Worm (Caenorhabditis elegans) whole organism, mixed stage, embryonic: Measurements from ENCODE around the gene W06F12.2.

Source experiments
- M03D4.4 ChIP-seq: sonication (generic microtip); optimal IDR thresholded peaks from 2 replicates; lab custom pipeline; 2017; ENCODE audit warnings: mild to moderate bottlenecking, missing genetic modification characterization, missing compliant biosample characterization
- bed-3 ChIP-seq: fragments of 200-800 bp; sonication (Bioruptor generic); optimal IDR thresholded peaks from 3 replicates; lab custom pipeline; 2018; ENCODE audit warnings: mild to moderate bottlenecking, missing genetic modification characterization, moderate library complexity, missing compliant biosample characterization
- blmp-1 ChIP-seq: fragments of 150-350 bp; optimal IDR thresholded peaks from 2 replicates; lab custom pipeline; 2014; ENCODE audit warnings: missing biosample characterization, missing genetic modification characterization
- ceh-39 ChIP-seq: fragments of 150-350 bp; optimal IDR thresholded peaks from 2 replicates; lab custom pipeline; 2014; ENCODE audit warnings: missing biosample characterization, missing genetic modification characterization
- ceh-43 ChIP-seq: fragments of 200-800 bp; sonication (Bioruptor generic); optimal IDR thresholded peaks from 2 replicates; lab custom pipeline; 2018; ENCODE audit warnings: mild to moderate bottlenecking, missing genetic modification characterization, moderate library complexity, missing compliant biosample characterization
- ceh-83 ChIP-seq: fragments of 200-800 bp; sonication (Bioruptor generic); optimal IDR thresholded peaks from 2 replicates; lab custom pipeline; 2018; ENCODE audit warnings: mild to moderate bottlenecking, missing genetic modification characterization, missing compliant biosample characterization
- ces-1 ChIP-seq: fragments of 150-350 bp; optimal IDR thresholded peaks from 2 replicates; lab custom pipeline; 2014; ENCODE audit warnings: missing biosample characterization, missing genetic modification reagents, missing genetic modification characterization
- cnd-1 ChIP-seq: fragments of 200-800 bp; sonication (Bioruptor generic); optimal IDR thresholded peaks from 2 replicates; lab custom pipeline; 2018; ENCODE audit warnings: mild to moderate bottlenecking, missing genetic modification characterization, missing compliant biosample characterization
- drap-1 ChIP-seq: fragments of 200-800 bp; sonication (Bioruptor generic); optimal IDR thresholded peaks from 3 replicates; lab custom pipeline; 2018; ENCODE audit warnings: mild to moderate bottlenecking, missing genetic modification characterization, missing compliant biosample characterization
- elt-1 ChIP-seq: sonication (generic microtip); optimal IDR thresholded peaks from 2 replicates; lab custom pipeline; 2017; ENCODE audit warnings: missing genetic modification characterization, mild to moderate bottlenecking, missing compliant biosample characterization, antibody characterized with exemption, moderate library complexity, borderline replicate concordance; ENCODE audit not compliant: insufficient read depth
- elt-3 ChIP-seq: fragments of 150-350 bp; optimal IDR thresholded peaks from 2 replicates; lab custom pipeline; 2014; ENCODE audit warnings: missing biosample characterization, missing genetic modification characterization
- flh-1 ChIP-seq: fragments of 200-800 bp; sonication (Bioruptor generic); optimal IDR thresholded peaks from 2 replicates; lab custom pipeline; 2018; ENCODE audit warnings: mild to moderate bottlenecking, missing genetic modification characterization, moderate library complexity, missing compliant biosample characterization
- ham-2 ChIP-seq: fragments of 200-800 bp; sonication (Bioruptor generic); optimal IDR thresholded peaks from 2 replicates; lab custom pipeline; 2018; ENCODE audit warnings: mild to moderate bottlenecking, missing genetic modification characterization, missing compliant biosample characterization
- hlh-1 ChIP-seq: fragments of 150-350 bp; optimal IDR thresholded peaks from 2 replicates; lab custom pipeline; 2014; ENCODE audit warnings: missing biosample characterization, missing genetic modification reagents, missing genetic modification characterization
- lin-13 ChIP-seq: fragments of 150-350 bp; optimal IDR thresholded peaks from 2 replicates; lab custom pipeline; 2014; ENCODE audit warnings: missing biosample characterization, missing genetic modification characterization
- lin-32 ChIP-seq: fragments of 200-800 bp; sonication (Bioruptor generic); optimal IDR thresholded peaks from 2 replicates; lab custom pipeline; 2018; ENCODE audit warnings: mild to moderate bottlenecking, missing genetic modification characterization, missing compliant biosample characterization
- lsy-2 ChIP-seq: fragments of 150-350 bp; optimal IDR thresholded peaks from 2 replicates; lab custom pipeline; 2014; ENCODE audit warnings: missing biosample characterization, missing genetic modification characterization
- mab-5 ChIP-seq: fragments of 150-350 bp; optimal IDR thresholded peaks from 2 replicates; lab custom pipeline; 2014; ENCODE audit warnings: missing biosample characterization, missing genetic modification characterization
- mep-1 ChIP-seq: fragments of 150-350 bp; optimal IDR thresholded peaks from 2 replicates; lab custom pipeline; 2017; ENCODE audit warnings: missing biosample characterization, missing genetic modification reagents, missing genetic modification characterization, inconsistent platforms
- mls-2 ChIP-seq: sonication (generic microtip); optimal IDR thresholded peaks from 2 replicates; lab custom pipeline; 2016; ENCODE audit warnings: mild to moderate bottlenecking, missing genetic modification characterization, moderate library complexity, missing compliant biosample characterization
- nhr-12 ChIP-seq: fragments of 150-350 bp; optimal IDR thresholded peaks from 2 replicates; lab custom pipeline; 2014; ENCODE audit warnings: missing biosample characterization, missing genetic modification characterization
- nhr-2 ChIP-seq: fragments of 150-350 bp; optimal IDR thresholded peaks from 2 replicates; lab custom pipeline; 2014; ENCODE audit warnings: missing biosample characterization, missing genetic modification characterization
- nhr-237 ChIP-seq: fragments of 150-350 bp; optimal IDR thresholded peaks from 2 replicates; lab custom pipeline; 2014; ENCODE audit warnings: missing biosample characterization, missing genetic modification characterization
- nhr-28 ChIP-seq: fragments of 150-350 bp; optimal IDR thresholded peaks from 2 replicates; lab custom pipeline; 2014; ENCODE audit warnings: missing biosample characterization, missing genetic modification characterization
- nhr-76 ChIP-seq: sonication (generic microtip); optimal IDR thresholded peaks from 2 replicates; lab custom pipeline; 2017; ENCODE audit warnings: missing biosample characterization, missing genetic modification characterization
- pha-4 ChIP-seq: fragments of 150-350 bp; optimal IDR thresholded peaks from 2 replicates; lab custom pipeline; 2018; ENCODE audit warnings: missing biosample characterization, missing genetic modification reagents, missing genetic modification characterization
- sem-2 ChIP-seq: fragments of 200-800 bp; sonication (Bioruptor generic); optimal IDR thresholded peaks from 2 replicates; lab custom pipeline; 2018; ENCODE audit warnings: mild to moderate bottlenecking, missing genetic modification characterization, missing compliant biosample characterization
- snpc-4 ChIP-seq: fragments of 150-350 bp; optimal IDR thresholded peaks from 2 replicates; lab custom pipeline; 2014; ENCODE audit warnings: missing biosample characterization, missing genetic modification characterization
- sptf-1 ChIP-seq: sonication (generic microtip); optimal IDR thresholded peaks from 2 replicates; lab custom pipeline; 2017; ENCODE audit warnings: mild to moderate bottlenecking, missing genetic modification characterization, moderate library complexity, missing compliant biosample characterization
- tbx-8 ChIP-seq: fragments of 200-800 bp; sonication (Bioruptor generic); optimal IDR thresholded peaks from 2 replicates; lab custom pipeline; 2018; ENCODE audit warnings: mild to moderate bottlenecking, missing genetic modification characterization, moderate library complexity, missing compliant biosample characterization
- unc-120 ChIP-seq: sonication (generic microtip); optimal IDR thresholded peaks from 2 replicates; lab custom pipeline; 2017; ENCODE audit warnings: missing genetic modification characterization, missing compliant biosample characterization; ENCODE audit not compliant: poor library complexity, severe bottlenecking
- unc-39 ChIP-seq: fragments of 150-350 bp; optimal IDR thresholded peaks from 2 replicates; lab custom pipeline; 2014; ENCODE audit warnings: missing biosample characterization, missing genetic modification characterization
- unc-62 ChIP-seq: fragments of 150-350 bp; optimal IDR thresholded peaks from 2 replicates; lab custom pipeline; 2014; ENCODE audit warnings: missing biosample characterization, missing genetic modification reagents, missing genetic modification characterization
- zip-8 ChIP-seq: fragments of 150-350 bp; optimal IDR thresholded peaks from 2 replicates; lab custom pipeline; 2014; ENCODE audit warnings: missing biosample characterization, missing genetic modification characterization
- ztf-11 ChIP-seq: fragments of 150-350 bp; optimal IDR thresholded peaks from 2 replicates; lab custom pipeline; 2014; ENCODE audit warnings: missing biosample characterization, missing genetic modification characterization

The W06F12.2 gene

ce11 chrIII:13720190-13720741 lies 11.2 kb downstream of the W06F12.2 start:
- TF ChIP-seq mls-2 (tag; lab: Kevin White, UChicago) (no peak), zip-8 (tag; lab: Kevin White, UChicago) (no peak), lsy-2 (tag; lab: Kevin White, UChicago) (no peak), ham-2 (GFP tag; lab: Kevin White, UChicago) (peak; percentile 24), ceh-43 (GFP tag; lab: Kevin White, UChicago) (no peak), ceh-83 (GFP tag; lab: Kevin White, UChicago) (no peak), elt-1 (tag; lab: Kevin White, UChicago) (no peak), mep-1 (tag; lab: Kevin White, UChicago) (no peak), hlh-1 (no peak), nhr-76 (tag; lab: Kevin White, UChicago) (no peak), sptf-1 (tag; lab: Kevin White, UChicago) (peak; percentile 40), sem-2 (no peak), pha-4 (tag; lab: Kevin White, UChicago) (no peak), nhr-237 (tag; lab: Kevin White, UChicago) (no peak), elt-3 (tag; lab: Kevin White, UChicago) (no peak), nhr-12 (tag; lab: Kevin White, UChicago) (no peak), snpc-4 (no peak), ceh-39 (no peak), lin-32 (GFP tag; lab: Kevin White, UChicago) (no peak), blmp-1 (tag; lab: Kevin White, UChicago) (peak; percentile 92), tbx-8 (GFP tag; lab: Kevin White, UChicago) (no peak), nhr-2 (tag; lab: Kevin White, UChicago) (peak; percentile 50), ces-1 (GFP tag; lab: Kevin White, UChicago) (no peak), unc-39 (tag; lab: Kevin White, UChicago) (no peak), ztf-11 (no peak), mab-5 (tag; lab: Kevin White, UChicago) (no peak), drap-1 (no peak), M03D4.4 (tag; lab: Kevin White, UChicago) (no peak), flh-1 (no peak), cnd-1 (tag; lab: Kevin White, UChicago) (peak; percentile 0), unc-120 (no peak), unc-62 (GFP tag; lab: Kevin White, UChicago) (no peak), lin-13 (tag; lab: Kevin White, UChicago) (no peak), nhr-28 (tag; lab: Kevin White, UChicago) (no peak), bed-3 (GFP tag; lab: Kevin White, UChicago) (no peak)

- TF ChIP-seq mep-1 (tag; lab: Kevin White, UChicago), result no peak
- no peak for TF ChIP-seq nhr-2 (tag; lab: Kevin White, UChicago)
- TF ChIP-seq hlh-1, result peak; percentile 10
- TF ChIP-seq unc-120, result peak; percentile 26
Observed at ce11 chrIII:13719247-13719758, 12.2 kb downstream of the W06F12.2 start.

- no peak for TF ChIP-seq lsy-2 (tag; lab: Kevin White, UChicago)
- TF ChIP-seq nhr-76 (tag; lab: Kevin White, UChicago), result no peak
- TF ChIP-seq lin-32 (GFP tag; lab: Kevin White, UChicago), result no peak
- no peak for TF ChIP-seq ceh-39
- TF ChIP-seq elt-3 (tag; lab: Kevin White, UChicago), result no peak
- TF ChIP-seq pha-4 (tag; lab: Kevin White, UChicago), result peak; percentile 1
Observed at ce11 chrIII:13718403-13718969, 13.0 kb downstream of the W06F12.2 start.

- TF ChIP-seq mep-1 (tag; lab: Kevin White, UChicago) (peak; percentile 8), nhr-2 (tag; lab: Kevin White, UChicago) (peak; percentile 74), ham-2 (GFP tag; lab: Kevin White, UChicago) (peak; percentile 84), elt-1 (tag; lab: Kevin White, UChicago) (no peak), ces-1 (GFP tag; lab: Kevin White, UChicago) (peak; percentile 55), unc-120 (peak; percentile 99), pha-4 (tag; lab: Kevin White, UChicago) (peak; percentile 55), hlh-1 (peak; percentile 32), ztf-11 (peak; percentile 5), M03D4.4 (tag; lab: Kevin White, UChicago) (peak; percentile 53), mab-5 (tag; lab: Kevin White, UChicago) (no peak), elt-3 (tag; lab: Kevin White, UChicago) (no peak), lsy-2 (tag; lab: Kevin White, UChicago) (peak; percentile 34), drap-1 (peak; percentile 69), lin-32 (GFP tag; lab: Kevin White, UChicago) (peak; percentile 10), sptf-1 (tag; lab: Kevin White, UChicago) (peak; percentile 17), ceh-83 (GFP tag; lab: Kevin White, UChicago) (no peak), cnd-1 (tag; lab: Kevin White, UChicago) (peak; percentile 53), ceh-43 (GFP tag; lab: Kevin White, UChicago) (no peak), zip-8 (tag; lab: Kevin White, UChicago) (no peak), unc-62 (GFP tag; lab: Kevin White, UChicago) (peak; percentile 30), lin-13 (tag; lab: Kevin White, UChicago) (peak; percentile 56), mls-2 (tag; lab: Kevin White, UChicago) (peak; percentile 73), nhr-12 (tag; lab: Kevin White, UChicago) (no peak), flh-1 (peak; percentile 24)
Observed at ce11 chrIII:13717505-13717904, 14.0 kb downstream of the W06F12.2 start.
